Worm (Caenorhabditis elegans) whole organism, L1 larva: ENCODE results near the gene Y57G11C.22.

Experiments used
- C16A3.4 ChIP-seq: fragments of 150-350 bp; optimal IDR thresholded peaks from 2 replicates; lab custom pipeline; 2014; ENCODE audit warnings: missing biosample characterization, missing genetic modification characterization
- C34B4.2 ChIP-seq: sonication (generic microtip); optimal IDR thresholded peaks from 2 replicates; lab custom pipeline; 2017; ENCODE audit warnings: mild to moderate bottlenecking, missing genetic modification characterization, missing compliant biosample characterization
- Y116A8C.19 ChIP-seq: sonication (generic microtip); optimal IDR thresholded peaks from 2 replicates; lab custom pipeline; 2016; ENCODE audit warnings: missing compliant biosample characterization, missing genetic modification characterization, borderline replicate concordance
- aha-1 ChIP-seq: fragments of 150-350 bp; optimal IDR thresholded peaks from 2 replicates; lab custom pipeline; 2014; ENCODE audit warnings: missing biosample characterization, missing genetic modification characterization
- alr-1 ChIP-seq: fragments of 200-800 bp; sonication (Bioruptor generic); optimal IDR thresholded peaks from 2 replicates; lab custom pipeline; 2018; ENCODE audit warnings: borderline replicate concordance, mild to moderate bottlenecking, missing genetic modification characterization, missing compliant biosample characterization
- ama-1 ChIP-seq: fragments of 150-350 bp; optimal IDR thresholded peaks from 2 replicates; lab custom pipeline; 2014
- dpl-1 ChIP-seq, 3 experiments: fragments of 150-350 bp in 2 of 3; sonication (generic microtip) in 1 of 3; optimal IDR thresholded peaks; 2 replicates each; lab custom pipeline; 2014 to 2017; ENCODE audit warnings: missing biosample characterization in 3 of 3, missing genetic modification characterization in 3 of 3, missing genetic modification reagents in 3 of 3
- egl-27 ChIP-seq, 2 experiments: fragments of 150-350 bp in 1 of 2; sonication (generic microtip); optimal IDR thresholded peaks; 3 replicates each; lab custom pipeline; 2017 to 2018; ENCODE audit warnings: missing biosample characterization in 2 of 2, missing genetic modification characterization in 2 of 2, missing genetic modification reagents in 2 of 2
- elt-3 ChIP-seq, 6 experiments: fragments of 150-350 bp in 1 of 6; sonication (generic microtip); optimal IDR thresholded peaks; 2 replicates each; lab custom pipeline; 2017 to 2018; ENCODE audit warnings: missing biosample characterization in 6 of 6, missing genetic modification characterization in 6 of 6, inconsistent platforms in 1 of 6
- fkh-4 ChIP-seq: sonication (generic microtip); optimal IDR thresholded peaks from 2 replicates; lab custom pipeline; 2016; ENCODE audit warnings: missing compliant biosample characterization, missing genetic modification characterization, borderline replicate concordance
- hlh-4 ChIP-seq: sonication (generic microtip); optimal IDR thresholded peaks from 2 replicates; lab custom pipeline; 2016; ENCODE audit warnings: mild to moderate bottlenecking, missing genetic modification characterization, missing compliant biosample characterization
- hpl-2 ChIP-seq: fragments of 150-350 bp; optimal IDR thresholded peaks from 2 replicates; lab custom pipeline; 2014; ENCODE audit warnings: missing biosample characterization, missing genetic modification reagents, missing genetic modification characterization
- irx-1 ChIP-seq: sonication (generic microtip); optimal IDR thresholded peaks from 2 replicates; lab custom pipeline; 2016; ENCODE audit warnings: missing genetic modification characterization, missing compliant biosample characterization
- lin-14 ChIP-seq: fragments of 200-800 bp; sonication (Bioruptor generic); optimal IDR thresholded peaks from 2 replicates; lab custom pipeline; 2018; ENCODE audit warnings: mild to moderate bottlenecking, missing genetic modification characterization, moderate library complexity, missing compliant biosample characterization
- lin-15B ChIP-seq: fragments of 150-350 bp; sonication (generic microtip); optimal IDR thresholded peaks from 3 replicates; lab custom pipeline; 2014; ENCODE audit warnings: missing biosample characterization, missing genetic modification characterization
- nhr-12 ChIP-seq: sonication (generic microtip); optimal IDR thresholded peaks from 2 replicates; lab custom pipeline; 2017; ENCODE audit warnings: missing biosample characterization, missing genetic modification characterization
- nhr-19 ChIP-seq: fragments of 200-800 bp; sonication (Bioruptor generic); conservative IDR thresholded peaks from 2 replicates; pipeline ENCODE4 v1.3.6; 2022; ENCODE audit warnings: missing genetic modification characterization, missing compliant biosample characterization
- nhr-20 ChIP-seq: sonication (generic microtip); optimal IDR thresholded peaks from 2 replicates; lab custom pipeline; 2016; ENCODE audit warnings: mild to moderate bottlenecking, missing genetic modification characterization, missing compliant biosample characterization
- nhr-28 ChIP-seq: fragments of 150-350 bp; optimal IDR thresholded peaks from 2 replicates; lab custom pipeline; 2014; ENCODE audit warnings: missing biosample characterization, missing genetic modification characterization
- nhr-71 ChIP-seq: sonication (generic microtip); optimal IDR thresholded peaks from 2 replicates; lab custom pipeline; 2016; ENCODE audit warnings: mild to moderate bottlenecking, missing genetic modification characterization, moderate library complexity, missing compliant biosample characterization
- nhr-76 ChIP-seq: sonication (generic microtip); optimal IDR thresholded peaks from 2 replicates; lab custom pipeline; 2017; ENCODE audit warnings: missing biosample characterization, missing genetic modification characterization
- nhr-77 ChIP-seq: fragments of 150-350 bp; optimal IDR thresholded peaks from 2 replicates; lab custom pipeline; 2014; ENCODE audit warnings: missing biosample characterization, missing genetic modification characterization
- nhr-84 ChIP-seq: sonication (generic microtip); optimal IDR thresholded peaks from 2 replicates; lab custom pipeline; 2017; ENCODE audit warnings: missing biosample characterization, missing genetic modification characterization
- nhr-85 ChIP-seq: sonication (generic microtip); peaks from one replicate; lab custom pipeline; 2016; ENCODE audit warnings: missing genetic modification characterization, inconsistent platforms, missing compliant biosample characterization
- pag-3 ChIP-seq: sonication (generic microtip); optimal IDR thresholded peaks from 2 replicates; lab custom pipeline; 2017; ENCODE audit warnings: missing genetic modification characterization, mild to moderate bottlenecking, missing compliant biosample characterization, antibody characterized with exemption, borderline replicate concordance; ENCODE audit not compliant: insufficient read depth
- skn-1 ChIP-seq: fragments of 150-350 bp; optimal IDR thresholded peaks from 2 replicates; lab custom pipeline; 2014; ENCODE audit warnings: missing biosample characterization, missing genetic modification characterization
- snpc-4 ChIP-seq: fragments of 150-350 bp; optimal IDR thresholded peaks from 2 replicates; lab custom pipeline; 2014; ENCODE audit warnings: missing biosample characterization, missing genetic modification characterization
- snu-23 ChIP-seq: sonication (generic microtip); optimal IDR thresholded peaks from 2 replicates; lab custom pipeline; 2016; ENCODE audit warnings: missing genetic modification characterization, missing compliant biosample characterization
- sup-37 ChIP-seq: fragments of 200-800 bp; sonication (Bioruptor generic); optimal IDR thresholded peaks from 2 replicates; lab custom pipeline; 2018; ENCODE audit warnings: mild to moderate bottlenecking, missing genetic modification characterization, missing compliant biosample characterization
- tbx-2 ChIP-seq: sonication (generic microtip); optimal IDR thresholded peaks from 2 replicates; lab custom pipeline; 2016; ENCODE audit warnings: missing genetic modification characterization, missing compliant biosample characterization
- unc-130 ChIP-seq: fragments of 150-350 bp; optimal IDR thresholded peaks from 2 replicates; lab custom pipeline; 2017; ENCODE audit warnings: missing biosample characterization, missing genetic modification characterization, inconsistent platforms
- unc-30 ChIP-seq: sonication (generic microtip); optimal IDR thresholded peaks from 2 replicates; lab custom pipeline; 2017; ENCODE audit warnings: missing biosample characterization, missing genetic modification characterization
- unc-86 ChIP-seq: sonication (generic microtip); optimal IDR thresholded peaks from 2 replicates; lab custom pipeline; 2016; ENCODE audit warnings: missing genetic modification characterization, missing compliant biosample characterization
- unc-98 ChIP-seq: fragments of 200-800 bp; sonication (Bioruptor generic); IDR thresholded peaks from 2 replicates; pipeline ENCODE4 v1.3.6; 2022; ENCODE audit warnings: missing genetic modification characterization, missing compliant biosample characterization
- vab-15 ChIP-seq: sonication (generic microtip); optimal IDR thresholded peaks from 2 replicates; lab custom pipeline; 2017; ENCODE audit warnings: missing genotype, mild to moderate bottlenecking, missing genetic modification characterization, missing compliant biosample characterization
- zip-4 ChIP-seq: fragments of 200-800 bp; sonication (Bioruptor generic); optimal IDR thresholded peaks from 2 replicates; lab custom pipeline; 2018; ENCODE audit warnings: mild to moderate bottlenecking, missing genetic modification characterization, moderate library complexity, missing compliant biosample characterization
- ztf-11 ChIP-seq, 2 experiments: sonication (generic microtip); optimal IDR thresholded peaks; 2 replicates each; lab custom pipeline; 2016 to 2017; ENCODE audit warnings: missing genetic modification characterization in 2 of 2, missing biosample characterization in 1 of 2, missing compliant biosample characterization in 1 of 2
- ztf-4 ChIP-seq: fragments of 150-350 bp; optimal IDR thresholded peaks from 2 replicates; lab custom pipeline; 2014; ENCODE audit warnings: missing biosample characterization, missing genetic modification characterization

Y57G11C.22 gene

ce11 chrIV:14824878-14825352 lies 12.1 kb upstream of the Y57G11C.22 start, which contains the start of gene sec-61.A (continued):
- TF ChIP-seq sup-37 (peak; percentile 40), nhr-19 (GFP tag; lab: Robert Waterston, UW) (peak; percentile 73), nhr-84 (no peak), nhr-28 (no peak), Y116A8C.19 (tag; lab: Kevin White, UChicago) (no peak), snu-23 (peak; percentile 95), lin-15B (tag; lab: Kevin White, UChicago) (peak; percentile 46), tbx-2 (tag; lab: Kevin White, UChicago) (peak; percentile 89), C34B4.2 (tag; lab: Kevin White, UChicago) (peak; percentile 29), pag-3 (tag; lab: Kevin White, UChicago) (no peak), unc-86 (tag; lab: Kevin White, UChicago) (peak; percentile 85), nhr-71 (peak; percentile 93), skn-1 (tag; lab: Kevin White, UChicago) (peak; percentile 42), aha-1 (tag; lab: Kevin White, UChicago) (no peak), nhr-76 (tag; lab: Kevin White, UChicago) (no peak), unc-130 (tag; lab: Kevin White, UChicago) (peak; percentile 2), snpc-4 (tag; lab: Kevin White, UChicago) (peak; percentile 51), nhr-77 (tag; lab: Kevin White, UChicago) (peak; percentile 86), ztf-11 (tag; optimal IDR thresholded peaks at IDR 0.05; lab: Kevin White, UChicago) (peak in 1 of 2 experiments; percentile 65), elt-3 (tag; optimal IDR thresholded peaks at IDR 0.05; lab: Kevin White, UChicago) (peak in 3 of 6 experiments; percentile 39 to 64 (median 58)), fkh-4 (no peak), nhr-12 (tag; lab: Kevin White, UChicago) (no peak), lin-14 (GFP tag; lab: Kevin White, UChicago) (peak; percentile 90), ztf-4 (tag; lab: Kevin White, UChicago) (no peak), hlh-4 (no peak), vab-15 (peak; percentile 34), unc-30 (tag; lab: Kevin White, UChicago) (no peak), dpl-1 (GFP tag; optimal IDR thresholded peaks at IDR 0.05; lab: Kevin White, UChicago) (peak; percentile 74 to 79 (median 78)), zip-4 (GFP tag; lab: Kevin White, UChicago) (peak; percentile 64), ama-1 (lab: Kevin White, UChicago) (no peak), C16A3.4 (tag; lab: Kevin White, UChicago) (peak; percentile 40), unc-98 (GFP tag; lab: Robert Waterston, UW) (no peak)

ce11 chrIV:14825379-14825778 lies 11.6 kb upstream of the Y57G11C.22 start, which contains the start of gene rps-18:
TSS of gene rps-18 (plus strand) at chrIV:14825679.
- TF ChIP-seq tbx-2 (tag; lab: Kevin White, UChicago) (no peak), egl-27 (tag; optimal IDR thresholded peaks at IDR 0.05; lab: Kevin White, UChicago) (no peak), nhr-20 (tag; lab: Kevin White, UChicago) (no peak), irx-1 (tag; lab: Kevin White, UChicago) (no peak), ztf-4 (tag; lab: Kevin White, UChicago) (no peak), pag-3 (tag; lab: Kevin White, UChicago) (no peak), snu-23 (no peak), alr-1 (tag; lab: Kevin White, UChicago) (no peak), zip-4 (GFP tag; lab: Kevin White, UChicago) (no peak)

ce11 chrIV:14826151-14826757 lies 10.8 kb upstream of the Y57G11C.22 start:
- TF ChIP-seq hpl-2 (GFP tag; lab: Kevin White, UChicago) (no peak), nhr-85 (peak; percentile 31)
